Worm (Caenorhabditis elegans) whole organism, mixed stage, embryonic: Measurements from ENCODE around the gene F19G12.1.

Experiments used
- drap-1 ChIP-seq: fragments of 200-800 bp; sonication (Bioruptor generic); optimal IDR thresholded peaks from 3 replicates; lab custom pipeline; 2018; ENCODE audit warnings: mild to moderate bottlenecking, missing genetic modification characterization, missing compliant biosample characterization
- pha-4 ChIP-seq: fragments of 150-350 bp; optimal IDR thresholded peaks from 2 replicates; lab custom pipeline; 2018; ENCODE audit warnings: missing biosample characterization, missing genetic modification reagents, missing genetic modification characterization

DNA sequence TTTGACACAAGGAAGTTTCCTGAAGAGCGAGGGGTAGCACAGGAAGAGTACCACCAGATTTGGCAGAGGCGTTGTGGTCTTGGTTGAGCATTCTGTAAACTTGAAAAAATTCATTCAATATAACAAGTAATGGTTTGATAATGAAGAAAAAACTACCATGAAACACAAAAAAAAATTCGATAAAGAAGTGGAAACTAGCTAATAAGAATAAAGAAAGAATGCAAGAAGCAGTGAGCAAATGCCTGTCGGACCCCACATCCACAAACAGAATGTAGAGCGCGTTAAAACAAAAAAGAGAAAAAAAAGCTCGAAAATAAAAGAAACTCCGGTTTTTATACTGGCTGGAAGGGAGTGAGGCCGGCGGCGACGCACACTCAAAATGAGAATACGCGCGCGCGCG is 33.3 kb upstream of the F19G12.1 start, which contains the start of gene H39E20.1:
- TF ChIP-seq pha-4 (no peak), drap-1 (GFP tag; lab: Kevin White, UChicago) (no peak)
